Worm (Caenorhabditis elegans) whole organism, young adult: Measurements from ENCODE around the gene F45E1.1.

ENCODE experiments used
- mes-4 ChIP-seq: sonication (generic microtip); optimal IDR thresholded peaks from 2 replicates; lab custom pipeline; 2016; ENCODE audit warnings: missing genotype, missing genetic modification characterization, missing compliant biosample characterization
- nhr-120 ChIP-seq: fragments of 200-800 bp; sonication (Bioruptor generic); IDR thresholded peaks from 2 replicates; pipeline ENCODE4 v1.3.6; 2022; ENCODE audit warnings: missing genetic modification characterization, missing compliant biosample characterization

DNA sequence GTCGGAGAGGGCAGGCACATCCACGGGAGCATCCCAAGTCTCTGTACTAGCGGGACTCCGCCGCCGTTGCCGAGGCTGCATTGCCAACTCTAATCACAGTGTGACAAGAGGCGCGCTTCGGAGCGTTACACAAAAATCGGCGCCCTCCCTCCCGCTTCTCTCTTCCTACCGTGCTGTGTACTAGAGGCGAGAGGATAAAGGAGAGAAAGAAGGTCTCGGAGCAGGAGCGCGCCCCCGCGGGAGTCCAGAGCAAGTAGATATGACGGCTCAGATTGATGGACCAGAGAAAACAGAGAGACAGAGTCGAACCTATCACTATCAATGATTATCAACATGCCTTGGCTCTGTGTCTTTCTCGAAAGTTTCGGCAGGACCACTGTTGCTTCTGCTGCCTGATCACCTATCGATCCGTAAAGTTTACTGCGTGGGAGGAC lies 49.5 kb downstream of the F45E1.1 start:
- no peak for TF ChIP-seq nhr-120
- no peak for TF ChIP-seq mes-4 (tag; lab: Kevin White, UChicago)
